Worm (Caenorhabditis elegans): ENCODE measurements around the gene twk-13.

twk-13 gene

ce11 chrV:12296122-12296521 lies 41.7 kb downstream of the twk-13 start:
- TF ChIP-seq ceh-39 (tag; optimal IDR thresholded peaks at IDR 0.05): no peak
- no peak for TF ChIP-seq unc-62 (GFP tag; optimal IDR thresholded peaks at IDR 0.05)
- TF ChIP-seq nhr-2 (tag; optimal IDR thresholded peaks at IDR 0.05): no peak
- no peak for TF ChIP-seq zip-8 (tag; optimal IDR thresholded peaks at IDR 0.05)
- no peak for TF ChIP-seq cnd-1 (tag; optimal IDR thresholded peaks at IDR 0.05)

- TF ChIP-seq mls-2 (tag; optimal IDR thresholded peaks at IDR 0.05) (no peak), ceh-43 (GFP tag; optimal IDR thresholded peaks at IDR 0.05) (no peak), tbx-8 (GFP tag; optimal IDR thresholded peaks at IDR 0.05) (no peak), M03D4.4 (tag; optimal IDR thresholded peaks at IDR 0.05) (no peak), nhr-2 (tag; optimal IDR thresholded peaks at IDR 0.05) (no peak)
These were observed 42.3 kb downstream of the twk-13 start for ce11 chrV:12295520-12295919.

ce11 chrV:12295015-12295414 lies 42.8 kb downstream of the twk-13 start:
- TF ChIP-seq cnd-1 (tag; optimal IDR thresholded peaks at IDR 0.05) (no peak), lin-32 (GFP tag; optimal IDR thresholded peaks at IDR 0.05) (no peak), ham-2 (GFP tag; optimal IDR thresholded peaks at IDR 0.05) (peak; percentile 30), elt-1 (tag; optimal IDR thresholded peaks at IDR 0.05; ENCODE audit: borderline replicate concordance, insufficient read depth) (peak; percentile 49), pha-4 (tag; optimal IDR thresholded peaks at IDR 0.05) (peak; percentile 8)

ce11 chrV:12294091-12294490 lies 43.7 kb downstream of the twk-13 start:
- TF ChIP-seq cnd-1 (tag; optimal IDR thresholded peaks at IDR 0.05) (no peak), nhr-12 (tag; optimal IDR thresholded peaks at IDR 0.05) (no peak), unc-120 (tag; optimal IDR thresholded peaks at IDR 0.05; ENCODE audit: poor library complexity, severe bottlenecking) (no peak), ceh-39 (tag; optimal IDR thresholded peaks at IDR 0.05) (no peak), M03D4.4 (tag; optimal IDR thresholded peaks at IDR 0.05) (no peak), ces-1 (GFP tag; optimal IDR thresholded peaks at IDR 0.05) (no peak), nhr-76 (tag; optimal IDR thresholded peaks at IDR 0.05) (no peak), nhr-2 (tag; optimal IDR thresholded peaks at IDR 0.05) (no peak), sem-2 (GFP tag; optimal IDR thresholded peaks at IDR 0.05) (no peak), mab-5 (tag; optimal IDR thresholded peaks at IDR 0.05) (no peak), tbx-8 (GFP tag; optimal IDR thresholded peaks at IDR 0.05) (no peak), nhr-237 (tag; optimal IDR thresholded peaks at IDR 0.05) (no peak), elt-1 (tag; optimal IDR thresholded peaks at IDR 0.05; ENCODE audit: borderline replicate concordance, insufficient read depth) (no peak)

- TF ChIP-seq nhr-12 (tag; optimal IDR thresholded peaks at IDR 0.05) (no peak), zip-8 (tag; optimal IDR thresholded peaks at IDR 0.05) (no peak), unc-62 (GFP tag; optimal IDR thresholded peaks at IDR 0.05) (peak; percentile 29), sem-2 (GFP tag; optimal IDR thresholded peaks at IDR 0.05) (no peak), mls-2 (tag; optimal IDR thresholded peaks at IDR 0.05) (peak; percentile 38), snpc-4 (tag; optimal IDR thresholded peaks at IDR 0.05) (no peak), bed-3 (GFP tag; optimal IDR thresholded peaks at IDR 0.05) (peak; percentile 39), sptf-1 (tag; optimal IDR thresholded peaks at IDR 0.05) (peak; percentile 88), lin-13 (tag; optimal IDR thresholded peaks at IDR 0.05) (peak; percentile 82), ceh-39 (tag; optimal IDR thresholded peaks at IDR 0.05) (peak; percentile 73), nhr-2 (tag; optimal IDR thresholded peaks at IDR 0.05) (no peak), ztf-11 (tag; optimal IDR thresholded peaks at IDR 0.05) (no peak), ham-2 (GFP tag; optimal IDR thresholded peaks at IDR 0.05) (no peak), lin-32 (GFP tag; optimal IDR thresholded peaks at IDR 0.05) (no peak), nhr-237 (tag; optimal IDR thresholded peaks at IDR 0.05) (peak; percentile 64), tbx-8 (GFP tag; optimal IDR thresholded peaks at IDR 0.05) (no peak), lsy-2 (tag; optimal IDR thresholded peaks at IDR 0.05) (peak; percentile 87), unc-120 (tag; optimal IDR thresholded peaks at IDR 0.05; ENCODE audit: poor library complexity, severe bottlenecking) (peak; percentile 23), mep-1 (tag; optimal IDR thresholded peaks at IDR 0.05) (peak; percentile 94), elt-3 (tag; optimal IDR thresholded peaks at IDR 0.05) (no peak), cnd-1 (tag; optimal IDR thresholded peaks at IDR 0.05) (peak; percentile 73), elt-1 (tag; optimal IDR thresholded peaks at IDR 0.05; ENCODE audit: borderline replicate concordance, insufficient read depth) (no peak), mab-5 (tag; optimal IDR thresholded peaks at IDR 0.05) (no peak), pha-4 (tag; optimal IDR thresholded peaks at IDR 0.05) (peak; percentile 74), ceh-43 (GFP tag; optimal IDR thresholded peaks at IDR 0.05) (peak; percentile 64), nhr-76 (tag; optimal IDR thresholded peaks at IDR 0.05) (no peak), hlh-1 (tag; optimal IDR thresholded peaks at IDR 0.05) (peak; percentile 38), M03D4.4 (tag; optimal IDR thresholded peaks at IDR 0.05) (peak; percentile 81), ces-1 (GFP tag; optimal IDR thresholded peaks at IDR 0.05) (peak; percentile 24), unc-39 (tag; optimal IDR thresholded peaks at IDR 0.05) (no peak), ceh-83 (GFP tag; optimal IDR thresholded peaks at IDR 0.05) (peak; percentile 60), drap-1 (GFP tag; optimal IDR thresholded peaks at IDR 0.05) (peak; percentile 76), flh-1 (GFP tag; optimal IDR thresholded peaks at IDR 0.05) (no peak), blmp-1 (tag; optimal IDR thresholded peaks at IDR 0.05) (no peak), nhr-28 (tag; optimal IDR thresholded peaks at IDR 0.05) (no peak)
These were observed 46.2 kb downstream of the twk-13 start, which contains the start of the genes srpa-68 and srh-16 for ce11 chrV:12291587-12291986. TSS of gene srpa-68 (minus strand) at chrV:12291658. TSS of gene srh-16 (plus strand) at chrV:12291861.

Measured in whole organism, mixed stage, embryonic.